Worm (Caenorhabditis elegans) whole organism, L3 larva: ENCODE data around the gene dpy-26.

ENCODE experiments used
- R02D3.7 ChIP-seq: fragments of 150-350 bp; optimal IDR thresholded peaks from 2 replicates; lab custom pipeline; 2014; ENCODE audit warnings: missing biosample characterization, missing genetic modification characterization
- ZK546.5 ChIP-seq: sonication (generic microtip); optimal IDR thresholded peaks from 2 replicates; lab custom pipeline; 2017; ENCODE audit warnings: missing biosample characterization, missing genetic modification characterization
- ceh-28 ChIP-seq: fragments of 150-350 bp; optimal IDR thresholded peaks from 2 replicates; lab custom pipeline; 2014; ENCODE audit warnings: missing biosample characterization, missing genetic modification reagents, missing genetic modification characterization
- ceh-82 ChIP-seq: fragments of 150-350 bp; optimal IDR thresholded peaks from 2 replicates; lab custom pipeline; 2014; ENCODE audit warnings: missing biosample characterization, missing genetic modification characterization
- ceh-9 ChIP-seq: sonication (generic microtip); optimal IDR thresholded peaks from 2 replicates; lab custom pipeline; 2018; ENCODE audit warnings: missing biosample characterization, missing genetic modification characterization
- elt-1 ChIP-seq: fragments of 150-350 bp; optimal IDR thresholded peaks from 2 replicates; lab custom pipeline; 2014; ENCODE audit warnings: missing biosample characterization, missing genetic modification characterization
- fos-1 ChIP-seq: fragments of 150-350 bp; optimal IDR thresholded peaks from 2 replicates; lab custom pipeline; 2014; ENCODE audit warnings: missing biosample characterization, missing genetic modification characterization
- hmg-11 ChIP-seq: sonication (generic microtip); optimal IDR thresholded peaks from 2 replicates; lab custom pipeline; 2016; ENCODE audit warnings: missing genetic modification characterization, missing compliant biosample characterization
- lsy-12 ChIP-seq: sonication (generic microtip); optimal IDR thresholded peaks from 2 replicates; lab custom pipeline; 2016; ENCODE audit warnings: mild to moderate bottlenecking, missing genetic modification characterization, missing compliant biosample characterization
- mdl-1 ChIP-seq: fragments of 150-350 bp; optimal IDR thresholded peaks from 2 replicates; lab custom pipeline; 2014; ENCODE audit warnings: missing biosample characterization, missing genetic modification characterization
- nhr-76 ChIP-seq: fragments of 150-350 bp; sonication (generic microtip); optimal IDR thresholded peaks from 5 replicates; lab custom pipeline; 2014; ENCODE audit warnings: missing biosample characterization, missing genetic modification characterization
- pha-4 ChIP-seq: fragments of 150-350 bp; optimal IDR thresholded peaks from 2 replicates; lab custom pipeline; 2014; ENCODE audit warnings: missing biosample characterization, missing genetic modification reagents, missing genetic modification characterization
- skn-1 ChIP-seq: fragments of 150-350 bp; optimal IDR thresholded peaks from 2 replicates; lab custom pipeline; 2014; ENCODE audit warnings: missing biosample characterization, missing genetic modification characterization
- unc-39 ChIP-seq: sonication (generic microtip); optimal IDR thresholded peaks from 4 replicates; lab custom pipeline; 2017; ENCODE audit warnings: missing biosample characterization, missing genetic modification characterization

ce11 chrIV:12416629-12417404, 34.3 kb downstream of the dpy-26 start:
- TF ChIP-seq elt-1 (tag; lab: Kevin White, UChicago) (no peak), ceh-82 (tag; lab: Kevin White, UChicago) (no peak), ceh-28 (tag; lab: Kevin White, UChicago) (no peak), mdl-1 (no peak), ZK546.5 (tag; lab: Kevin White, UChicago) (no peak), ceh-9 (no peak), skn-1 (tag; lab: Kevin White, UChicago) (no peak), nhr-76 (no peak), fos-1 (tag; lab: Kevin White, UChicago) (no peak), lsy-12 (tag; lab: Kevin White, UChicago) (no peak), R02D3.7 (tag; lab: Kevin White, UChicago) (no peak), hmg-11 (tag; lab: Kevin White, UChicago) (peak; percentile 35), unc-39 (tag; lab: Kevin White, UChicago) (no peak), pha-4 (tag; lab: Kevin White, UChicago) (no peak)
